Worm (Caenorhabditis elegans) whole organism, L4 larva: ENCODE measurements around the gene C24A8.5.
A peak's percentile ranks its signal among the peaks of the same experiment; 100 is the strongest.

Experiments
- D1046.2 ChIP-seq: fragments of 200-800 bp; sonication (Bioruptor generic); IDR thresholded peaks from 2 replicates; pipeline ENCODE4 v1.3.6; 2022; ENCODE audit warnings: missing genetic modification characterization, missing compliant biosample characterization
- F44E2.7 ChIP-seq: fragments of 200-800 bp; sonication (Bioruptor generic); IDR thresholded peaks from 2 replicates; pipeline ENCODE4 v2.1.2; 2022; ENCODE audit warnings: missing genetic modification characterization, missing compliant biosample characterization
- T26A8.4 ChIP-seq: fragments of 200-800 bp; sonication (Bioruptor generic); IDR thresholded peaks from 2 replicates; pipeline ENCODE4 v1.3.6; 2022; ENCODE audit warnings: missing genetic modification characterization, missing compliant biosample characterization
- ceh-32 ChIP-seq: sonication (generic microtip); optimal IDR thresholded peaks from 2 replicates; lab custom pipeline; 2016; ENCODE audit warnings: mild to moderate bottlenecking, missing genetic modification characterization, missing compliant biosample characterization; ENCODE audit not compliant: poor library complexity
- ceh-82 ChIP-seq: sonication (generic microtip); optimal IDR thresholded peaks from 2 replicates; lab custom pipeline; 2017; ENCODE audit warnings: missing biosample characterization, missing genetic modification characterization
- cey-2 ChIP-seq: sonication (generic microtip); optimal IDR thresholded peaks from 3 replicates; lab custom pipeline; 2017; ENCODE audit warnings: missing genetic modification characterization, mild to moderate bottlenecking, missing compliant biosample characterization, antibody characterized with exemption, borderline replicate concordance; ENCODE audit not compliant: insufficient read depth
- ctbp-1 ChIP-seq: fragments of 200-800 bp; sonication (Bioruptor generic); IDR thresholded peaks from 2 replicates; pipeline ENCODE4 v1.3.6; 2022; ENCODE audit warnings: missing genetic modification reagents, missing genetic modification characterization, missing compliant biosample characterization
- daf-16 ChIP-seq, 3 experiments: sonication (generic microtip); optimal IDR thresholded peaks; 2 replicates each; lab custom pipeline; 2016 to 2017; ENCODE audit warnings: missing genetic modification characterization in 3 of 3, missing genetic modification reagents in 3 of 3, mild to moderate bottlenecking in 2 of 3, missing compliant biosample characterization in 2 of 3, missing biosample characterization in 1 of 3, moderate library complexity in 1 of 3
- dmd-6 ChIP-seq: fragments of 200-800 bp; sonication (Bioruptor generic); IDR thresholded peaks from 2 replicates; pipeline ENCODE4 v1.3.6; 2022; ENCODE audit warnings: missing genetic modification reagents, missing genetic modification characterization, missing compliant biosample characterization
- dmd-8 ChIP-seq: fragments of 200-800 bp; sonication (Bioruptor generic); IDR thresholded peaks from 2 replicates; pipeline ENCODE4 v1.3.6; 2022; ENCODE audit warnings: missing genetic modification characterization, missing compliant biosample characterization
- dve-1 ChIP-seq: sonication (generic microtip); optimal IDR thresholded peaks from 2 replicates; lab custom pipeline; 2017; ENCODE audit warnings: antibody characterized with exemption, mild to moderate bottlenecking, missing genetic modification characterization, missing compliant biosample characterization; ENCODE audit not compliant: insufficient read depth
- egl-43 ChIP-seq: fragments of 200-800 bp; sonication (Bioruptor generic); IDR thresholded peaks from 2 replicates; pipeline ENCODE4 v1.3.6; 2022; ENCODE audit warnings: missing genetic modification reagents, missing genetic modification characterization, missing compliant biosample characterization
- fos-1 ChIP-seq: fragments of 150-350 bp; optimal IDR thresholded peaks from 2 replicates; lab custom pipeline; 2014; ENCODE audit warnings: missing biosample characterization, missing genetic modification characterization
- hif-1 ChIP-seq, 2 experiments: sonication (generic microtip); optimal IDR thresholded peaks; 2 replicates each; lab custom pipeline; 2016 to 2017; ENCODE audit warnings: missing compliant biosample characterization in 2 of 2, missing genetic modification characterization in 2 of 2, missing genetic modification reagents in 2 of 2, missing genotype in 2 of 2, mild to moderate bottlenecking in 1 of 2
- mdl-1 ChIP-seq, 2 experiments: fragments of 150-350 bp in 1 of 2; sonication (generic microtip) in 1 of 2; optimal IDR thresholded peaks; 2 replicates each; lab custom pipeline; 2014 to 2017; ENCODE audit warnings: missing biosample characterization in 2 of 2, missing genetic modification characterization in 2 of 2
- mdt-29 ChIP-seq: fragments of 200-800 bp; sonication (Bioruptor generic); IDR thresholded peaks from 2 replicates; pipeline ENCODE4 v1.3.6; 2022; ENCODE audit warnings: missing genetic modification reagents, missing genetic modification characterization, missing compliant biosample characterization
- mep-1 ChIP-seq: fragments of 150-350 bp; sonication (generic microtip); optimal IDR thresholded peaks from 3 replicates; lab custom pipeline; 2014; ENCODE audit warnings: missing biosample characterization, missing genetic modification characterization
- mxl-3 ChIP-seq: fragments of 200-800 bp; sonication (Bioruptor generic); optimal IDR thresholded peaks from 2 replicates; lab custom pipeline; 2018; ENCODE audit warnings: mild to moderate bottlenecking, missing genetic modification characterization, missing compliant biosample characterization
- nhr-102 ChIP-seq: sonication (generic microtip); optimal IDR thresholded peaks from 2 replicates; lab custom pipeline; 2016; ENCODE audit warnings: mild to moderate bottlenecking, missing genetic modification characterization, moderate library complexity, missing compliant biosample characterization
- nhr-237 ChIP-seq: sonication (generic microtip); optimal IDR thresholded peaks from 2 replicates; lab custom pipeline; 2017; ENCODE audit warnings: missing biosample characterization, missing genetic modification characterization
- nhr-25 ChIP-seq: sonication (generic microtip); optimal IDR thresholded peaks from 2 replicates; lab custom pipeline; 2017; ENCODE audit warnings: missing genetic modification characterization, mild to moderate bottlenecking, missing compliant biosample characterization, antibody characterized with exemption, moderate library complexity, borderline replicate concordance; ENCODE audit not compliant: insufficient read depth
- nhr-28 ChIP-seq: fragments of 150-350 bp; optimal IDR thresholded peaks from 2 replicates; lab custom pipeline; 2014; ENCODE audit warnings: missing biosample characterization, missing genetic modification characterization
- nhr-77 ChIP-seq: fragments of 150-350 bp; optimal IDR thresholded peaks from 2 replicates; lab custom pipeline; 2014; ENCODE audit warnings: missing biosample characterization, missing genetic modification characterization
- set-16 ChIP-seq: fragments of 200-800 bp; sonication (Bioruptor generic); IDR thresholded peaks from 2 replicates; pipeline ENCODE4 v1.3.6; 2022; ENCODE audit warnings: missing genetic modification reagents, missing genetic modification characterization, missing compliant biosample characterization
- skn-1 ChIP-seq: fragments of 150-350 bp; optimal IDR thresholded peaks from 2 replicates; lab custom pipeline; 2014; ENCODE audit warnings: missing biosample characterization, missing genetic modification characterization
- snpc-4 ChIP-seq: fragments of 150-350 bp; optimal IDR thresholded peaks from 2 replicates; lab custom pipeline; 2014; ENCODE audit warnings: missing biosample characterization, missing genetic modification characterization
- spr-1 ChIP-seq: sonication (generic microtip); optimal IDR thresholded peaks from 2 replicates; lab custom pipeline; 2016; ENCODE audit warnings: mild to moderate bottlenecking, missing genetic modification characterization, missing compliant biosample characterization
- spr-3 ChIP-seq: fragments of 200-800 bp; sonication (Bioruptor generic); optimal IDR thresholded peaks from 2 replicates; lab custom pipeline; 2018; ENCODE audit warnings: mild to moderate bottlenecking, missing genetic modification characterization, missing compliant biosample characterization
- unc-130 ChIP-seq: sonication (generic microtip); optimal IDR thresholded peaks from 2 replicates; lab custom pipeline; 2016; ENCODE audit warnings: missing genetic modification reagents, missing genetic modification characterization, missing compliant biosample characterization
- unc-62 ChIP-seq, 3 experiments: fragments of 150-350 bp in 1 of 3; sonication (generic microtip); optimal IDR thresholded peaks in 2 of 3; peaks in 1 of 3; 1 replicate in 1 of 3; 2 replicates in 2 of 3; lab custom pipeline; 2014 to 2017; ENCODE audit warnings: missing biosample characterization in 3 of 3, missing genetic modification characterization in 3 of 3, missing genetic modification reagents in 3 of 3, missing genotype in 1 of 3
- zfp-2 ChIP-seq: sonication (generic microtip); optimal IDR thresholded peaks from 2 replicates; lab custom pipeline; 2016; ENCODE audit warnings: mild to moderate bottlenecking, missing genetic modification characterization, missing compliant biosample characterization
- zip-11 ChIP-seq: fragments of 200-800 bp; sonication (Bioruptor generic); IDR thresholded peaks from 2 replicates; pipeline ENCODE4 v1.3.6; 2022; ENCODE audit warnings: missing genetic modification characterization, missing compliant biosample characterization
- ztf-7 ChIP-seq: fragments of 150-350 bp; optimal IDR thresholded peaks from 2 replicates; lab custom pipeline; 2014; ENCODE audit warnings: missing biosample characterization, missing genetic modification characterization

The C24A8.5 gene

DNA sequence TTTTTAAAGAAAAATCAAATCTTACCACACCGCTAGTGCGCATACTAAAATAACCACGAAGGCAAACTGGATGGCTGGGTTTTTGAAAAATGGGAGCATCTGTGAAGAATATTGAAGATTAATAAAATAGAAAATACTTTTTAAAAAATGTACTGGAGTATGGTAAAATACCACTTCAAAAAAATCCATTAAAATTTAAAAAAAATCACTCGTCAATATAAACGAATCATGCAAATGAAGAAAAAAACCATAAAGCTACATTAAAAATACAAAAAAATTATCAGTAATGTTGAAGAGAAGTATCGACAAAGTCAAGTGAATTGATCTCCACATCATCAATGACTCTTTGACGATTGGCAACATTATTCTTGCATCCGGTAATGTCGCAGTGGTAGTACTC, 42.0 kb upstream of the C24A8.5 start, which contains the start of gene R160.5:
R160.5 (minus strand) TSS at position 101 of the 400 bp plus-strand sequence.
- TF ChIP-seq ztf-7 (no peak), zip-11 (GFP tag; lab: Robert Waterston, UW) (no peak), fos-1 (tag; lab: Kevin White, UChicago) (no peak), cey-2 (no peak), daf-16 (GFP tag; optimal IDR thresholded peaks at IDR 0.05; lab: Kevin White, UChicago) (no peak), daf-16 (tag; optimal IDR thresholded peaks at IDR 0.05; lab: Kevin White, UChicago) (no peak), unc-130 (no peak), dve-1 (tag; lab: Kevin White, UChicago) (no peak), nhr-102 (no peak), snpc-4 (no peak), mxl-3 (no peak), T26A8.4 (GFP tag; lab: Robert Waterston, UW) (no peak), F44E2.7 (GFP tag; lab: Robert Waterston, UW) (no peak), D1046.2 (no peak), set-16 (GFP tag; lab: Robert Waterston, UW) (no peak), mdl-1 (tag; optimal IDR thresholded peaks at IDR 0.05; lab: Kevin White, UChicago) (no peak), egl-43 (GFP tag; lab: Robert Waterston, UW) (no peak), skn-1 (tag; lab: Kevin White, UChicago) (no peak)
- TF ChIP-seq, all 104 proteins: peak for 0

ce11 chrX:4368800-4369199, 40.1 kb upstream of the C24A8.5 start, which contains the start of gene R160.4:
Gene R160.4 (minus strand): TSS chrX:4368900.
- TF ChIP-seq mxl-3 = no peak
- TF ChIP-seq dmd-6 = no peak
- TF ChIP-seq ctbp-1 (GFP tag; lab: Robert Waterston, UW) = no peak
- no peak for TF ChIP-seq nhr-237 (tag; lab: Kevin White, UChicago)
- TF ChIP-seq ceh-82 (tag; lab: Kevin White, UChicago) = no peak
- TF ChIP-seq ceh-32 (tag; lab: Kevin White, UChicago) = no peak
- TF ChIP-seq nhr-25 (tag; lab: Kevin White, UChicago) = no peak
- no peak for TF ChIP-seq spr-3 (GFP tag; lab: Kevin White, UChicago)
- no peak for TF ChIP-seq nhr-102
- no peak for TF ChIP-seq egl-43 (GFP tag; lab: Robert Waterston, UW)
- TF ChIP-seq mep-1 = no peak
- TF ChIP-seq hif-1 (tag; optimal IDR thresholded peaks at IDR 0.05; lab: Kevin White, UChicago) = no peak
- TF ChIP-seq skn-1 (tag; lab: Kevin White, UChicago) = no peak
- no peak for TF ChIP-seq unc-62 (GFP tag; optimal IDR thresholded peaks at IDR 0.05 in 1 of 2; lab: Kevin White, UChicago)
- TF ChIP-seq unc-62 (tag; optimal IDR thresholded peaks at IDR 0.05; lab: Kevin White, UChicago) = no peak

DNA sequence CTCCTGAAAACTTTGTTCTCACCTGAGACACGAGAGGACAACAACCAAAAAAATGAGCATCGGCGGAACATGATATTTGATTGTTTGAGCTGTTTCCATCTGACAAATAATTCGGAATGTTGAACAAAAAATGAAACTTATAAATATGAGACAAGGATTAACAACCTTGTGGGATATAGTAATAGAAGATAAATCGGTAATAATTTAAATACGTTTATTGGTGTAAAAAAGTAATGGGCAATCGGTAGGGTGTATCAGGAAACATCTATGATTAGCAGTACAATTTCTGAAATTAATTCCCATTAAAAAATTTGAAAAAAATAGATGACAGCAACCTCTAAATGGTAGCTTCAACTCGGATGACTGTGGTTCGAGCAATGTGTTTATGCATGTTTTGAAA, 38.7 kb upstream of the C24A8.5 start, which contains the start of gene R160.10:
R160.10 (minus strand) TSS at position 101 of the 400 bp plus-strand sequence.
- TF ChIP-seq nhr-77 (no peak), unc-62 (GFP tag; optimal IDR thresholded peaks at IDR 0.05 in 1 of 2; lab: Kevin White, UChicago) (peak in 1 of 2 experiments; percentile 36), unc-62 (tag; optimal IDR thresholded peaks at IDR 0.05; lab: Kevin White, UChicago) (no peak)
- TF ChIP-seq, all 104 proteins: peak for 1

- no peak for TF ChIP-seq dmd-8 (GFP tag; lab: Robert Waterston, UW)
- TF ChIP-seq zfp-2 (tag; lab: Kevin White, UChicago) = no peak
- TF ChIP-seq snpc-4 = no peak
- TF ChIP-seq mxl-3 = no peak
- no peak for TF ChIP-seq mdt-29 (GFP tag; lab: Robert Waterston, UW)
Observed at ce11 chrX:4366231-4366630, 37.5 kb upstream of the C24A8.5 start, which contains the start of gene R160.3. Gene R160.3 (minus strand): TSS chrX:4366331.

DNA sequence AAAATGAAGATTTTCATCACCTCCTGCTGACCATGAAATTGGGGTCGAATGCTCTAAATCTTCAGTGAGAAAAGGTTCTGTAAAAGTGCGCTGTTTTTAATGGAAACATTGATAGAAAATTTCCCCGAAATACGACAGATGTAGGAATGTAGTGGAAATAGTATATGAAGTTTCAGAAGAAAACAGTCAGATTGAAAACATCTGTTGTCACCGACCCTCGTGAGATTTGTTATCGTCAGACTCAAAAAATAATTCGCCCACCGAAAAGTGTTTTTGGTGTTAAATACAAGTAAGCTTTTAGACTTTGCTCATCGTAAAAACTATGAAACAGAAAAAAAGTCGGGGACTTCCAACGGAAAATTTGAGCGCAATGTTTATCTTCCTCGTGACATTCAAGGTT, 36.2 kb upstream of the C24A8.5 start, which contains the start of gene F14H12.8:
F14H12.8 (minus strand) TSS at position 101 of the 400 bp plus-strand sequence.
- TF ChIP-seq spr-1 (tag; lab: Kevin White, UChicago) (no peak), nhr-77 (no peak), nhr-28 (tag; lab: Kevin White, UChicago) (no peak)
